Worm (Caenorhabditis elegans) whole organism, dauer: Measurements from ENCODE around the gene C39B10.5.

Experiments
- unc-62 ChIP-seq: sonication (generic microtip); optimal IDR thresholded peaks from 2 replicates; lab custom pipeline; 2017; ENCODE audit warnings: missing biosample characterization, missing genetic modification reagents, missing genetic modification characterization

C39B10.5 gene

ce11 chrX:10491875-10492523, 44.9 kb downstream of the C39B10.5 start:
- no peak for TF ChIP-seq unc-62 (GFP tag; lab: Kevin White, UChicago)
